Worm (Caenorhabditis elegans): ENCODE results near the gene moma-1.
A peak's percentile ranks its signal among the peaks of the same experiment; 100 is the strongest.

The moma-1 gene

ce11 chrIII:834443-834815 is 17.8 kb downstream of the moma-1 start (continued):
- TF ChIP-seq hlh-30 (tag; optimal IDR thresholded peaks at IDR 0.05; ENCODE audit: insufficient read depth) (no peak), mes-2 (tag; optimal IDR thresholded peaks at IDR 0.05; ENCODE audit: poor library complexity, severe bottlenecking) (peak; percentile 23), Y5F2A.4 (GFP tag; optimal IDR thresholded peaks at IDR 0.05) (no peak), dmd-9 (GFP tag; IDR thresholded peaks at IDR 0.05) (0 out of 2 replicates have a peak, but pooled peaks have one; percentile 8), spr-3 (GFP tag; optimal IDR thresholded peaks at IDR 0.05) (no peak), mep-1 (tag; optimal IDR thresholded peaks at IDR 0.05) (no peak), ama-1 (optimal IDR thresholded peaks at IDR 0.05) (no peak), ztf-7 (tag; optimal IDR thresholded peaks at IDR 0.05) (no peak), dmd-8 (GFP tag; IDR thresholded peaks at IDR 0.05) (no peak), pha-4 (GFP tag; IDR thresholded peaks at IDR 0.05) (no peak), pha-4 (tag; optimal IDR thresholded peaks at IDR 0.05) (no peak), nhr-76 (tag; optimal IDR thresholded peaks at IDR 0.05) (no peak), hif-1 (tag; optimal IDR thresholded peaks at IDR 0.05) (no peak), nhr-102 (tag; optimal IDR thresholded peaks at IDR 0.05) (no peak), lin-39 (tag; optimal IDR thresholded peaks at IDR 0.05) (no peak), zag-1 (tag; optimal IDR thresholded peaks at IDR 0.05) (no peak), D1046.2 (GFP tag; IDR thresholded peaks at IDR 0.05) (no peak), rbr-2 (tag; optimal IDR thresholded peaks at IDR 0.05) (no peak), F37D6.2 (tag; optimal IDR thresholded peaks at IDR 0.05) (no peak), T26A8.4 (GFP tag; IDR thresholded peaks at IDR 0.05) (peak; percentile 48; the same call in 1 of the 2 replicates), lin-1 (GFP tag; IDR thresholded peaks at IDR 0.05) (no peak), egl-43 (GFP tag; IDR thresholded peaks at IDR 0.05) (0 out of 2 replicates have a peak, but pooled peaks have one; percentile 56), nhr-28 (tag; optimal IDR thresholded peaks at IDR 0.05) (no peak), arid-1 (GFP tag; conservative IDR thresholded peaks at IDR 0.05) (no peak), pqm-1 (tag; optimal IDR thresholded peaks at IDR 0.05) (no peak), zip-2 (tag; optimal IDR thresholded peaks at IDR 0.05) (no peak), mdl-1 (tag; optimal IDR thresholded peaks at IDR 0.05) (no peak), R02D3.7 (tag; optimal IDR thresholded peaks at IDR 0.05) (no peak), Y75B8A.6 (GFP tag; IDR thresholded peaks at IDR 0.05) (no peak), lin-13 (GFP tag; optimal IDR thresholded peaks at IDR 0.05) (no peak), sdz-12 (GFP tag; optimal IDR thresholded peaks at IDR 0.05) (no peak), duxl-1 (tag; optimal IDR thresholded peaks at IDR 0.05; ENCODE audit: poor library complexity) (peak; percentile 8), saeg-2 (GFP tag; IDR thresholded peaks at IDR 0.05) (no peak), T20F7.1 (GFP tag; optimal IDR thresholded peaks at IDR 0.05) (no peak), mxl-3 (GFP tag; optimal IDR thresholded peaks at IDR 0.05) (no peak), nhr-25 (tag; optimal IDR thresholded peaks at IDR 0.05; ENCODE audit: borderline replicate concordance, insufficient read depth) (no peak), aly-2 (tag; optimal IDR thresholded peaks at IDR 0.05) (no peak), zip-11 (GFP tag; IDR thresholded peaks at IDR 0.05) (no peak), madf-5 (GFP tag; IDR thresholded peaks at IDR 0.05) (0 out of 4 replicates have a peak, but pooled peaks of 1 of the 2 experiments have one; percentile 31), F26F4.8 (GFP tag; conservative IDR thresholded peaks at IDR 0.05) (no peak), nhr-42 (GFP tag; IDR thresholded peaks at IDR 0.05) (no peak), vab-7 (GFP tag; IDR thresholded peaks at IDR 0.05) (no peak), cey-2 (tag; optimal IDR thresholded peaks at IDR 0.05; ENCODE audit: borderline replicate concordance, insufficient read depth) (no peak), ceh-28 (tag; optimal IDR thresholded peaks at IDR 0.05) (no peak), dmd-6 (GFP tag; IDR thresholded peaks at IDR 0.05) (no peak), spr-1 (tag; optimal IDR thresholded peaks at IDR 0.05) (no peak), snpc-1.2 (GFP tag; IDR thresholded peaks at IDR 0.05) (no peak), daf-19 (GFP tag; conservative IDR thresholded peaks at IDR 0.05) (no peak), attf-4 (tag; optimal IDR thresholded peaks at IDR 0.05) (no peak), mdt-29 (GFP tag; IDR thresholded peaks at IDR 0.05) (no peak), dve-1 (tag; optimal IDR thresholded peaks at IDR 0.05; ENCODE audit: insufficient read depth) (peak; percentile 9)

Measured in whole organism, L4 larva.